Worm (Caenorhabditis elegans) whole organism, young adult: ENCODE data around the gene Y54E2A.10.
A peak's percentile ranks its signal among the peaks of the same experiment; 100 is the strongest.

ENCODE experiments used
- B0261.1 ChIP-seq: sonication (generic microtip); optimal IDR thresholded peaks from 2 replicates; lab custom pipeline; 2016; ENCODE audit warnings: mild to moderate bottlenecking, missing genetic modification characterization, moderate library complexity, missing compliant biosample characterization
- D2030.7 ChIP-seq: fragments of 200-800 bp; sonication (Bioruptor generic); IDR thresholded peaks from 2 replicates; pipeline ENCODE4 v1.3.6; 2022; ENCODE audit warnings: missing genetic modification reagents, missing genetic modification characterization, missing compliant biosample characterization
- F10E7.11 ChIP-seq: sonication (generic microtip); optimal IDR thresholded peaks from 2 replicates; lab custom pipeline; 2017; ENCODE audit warnings: mild to moderate bottlenecking, missing genetic modification characterization, moderate library complexity, missing compliant biosample characterization
- F33H1.4 ChIP-seq: fragments of 200-800 bp; sonication (Bioruptor generic); IDR thresholded peaks from 2 replicates; pipeline ENCODE4 v1.3.6; 2022; ENCODE audit warnings: missing genetic modification reagents, missing genetic modification characterization, missing compliant biosample characterization
- Y53G8AR.9 ChIP-seq: fragments of 200-800 bp; sonication (Bioruptor generic); conservative IDR thresholded peaks from 2 replicates; pipeline ENCODE4 v1.3.6; 2022; ENCODE audit warnings: missing genetic modification reagents, missing genetic modification characterization, missing compliant biosample characterization
- Y56A3A.18 ChIP-seq: fragments of 200-800 bp; sonication (Bioruptor generic); IDR thresholded peaks from 2 replicates; pipeline ENCODE4 v1.3.6; 2022; ENCODE audit warnings: missing genetic modification reagents, missing genetic modification characterization, missing compliant biosample characterization
- Y95B8A.8 ChIP-seq: fragments of 200-800 bp; sonication (Bioruptor generic); IDR thresholded peaks from 2 replicates; pipeline ENCODE4 v1.3.6; 2022; ENCODE audit warnings: missing genetic modification reagents, missing genetic modification characterization, missing compliant biosample characterization
- aptf-2 ChIP-seq: fragments of 200-800 bp; sonication (Bioruptor generic); conservative IDR thresholded peaks from 2 replicates; pipeline ENCODE4 v1.3.6; 2022; ENCODE audit warnings: missing genetic modification reagents, missing genetic modification characterization, missing compliant biosample characterization
- aptf-3 ChIP-seq: fragments of 200-800 bp; sonication (Bioruptor generic); IDR thresholded peaks from 2 replicates; pipeline ENCODE4 v1.3.6; 2022; ENCODE audit warnings: missing genetic modification characterization, missing compliant biosample characterization
- attf-6 ChIP-seq: fragments of 200-800 bp; sonication (Bioruptor generic); IDR thresholded peaks from 2 replicates; pipeline ENCODE4 v1.3.6; 2022; ENCODE audit warnings: missing genetic modification reagents, missing genetic modification characterization, missing compliant biosample characterization
- bed-1 ChIP-seq: fragments of 200-800 bp; sonication (Bioruptor generic); IDR thresholded peaks from 2 replicates; pipeline ENCODE4 v1.3.6; 2022; ENCODE audit warnings: missing genetic modification reagents, missing genetic modification characterization, missing compliant biosample characterization
- ceh-40 ChIP-seq: fragments of 200-800 bp; sonication (Bioruptor generic); IDR thresholded peaks from 2 replicates; pipeline ENCODE4 v1.3.6; 2022; ENCODE audit warnings: missing genetic modification characterization, missing compliant biosample characterization
- ceh-79 ChIP-seq: sonication (generic microtip); optimal IDR thresholded peaks from 2 replicates; lab custom pipeline; 2017; ENCODE audit warnings: mild to moderate bottlenecking, missing genetic modification characterization, missing compliant biosample characterization
- die-1 ChIP-seq: sonication (generic microtip); optimal IDR thresholded peaks from 2 replicates; lab custom pipeline; 2016; ENCODE audit warnings: missing genotype, mild to moderate bottlenecking, missing genetic modification characterization, missing compliant biosample characterization
- dox-1 ChIP-seq: fragments of 200-800 bp; sonication (Bioruptor generic); IDR thresholded peaks from 2 replicates; pipeline ENCODE4 v1.3.6; 2022; ENCODE audit warnings: missing genetic modification reagents, missing genetic modification characterization, missing compliant biosample characterization
- dpff-1 ChIP-seq: sonication (generic microtip); optimal IDR thresholded peaks from 2 replicates; lab custom pipeline; 2017; ENCODE audit warnings: mild to moderate bottlenecking, missing genetic modification characterization, missing compliant biosample characterization
- dpl-1 ChIP-seq: fragments of 150-350 bp; optimal IDR thresholded peaks from 2 replicates; lab custom pipeline; 2014; ENCODE audit warnings: missing biosample characterization, missing genetic modification reagents, missing genetic modification characterization
- egl-18 ChIP-seq: fragments of 200-800 bp; sonication (Bioruptor generic); IDR thresholded peaks from 2 replicates; pipeline ENCODE4 v1.3.6; 2022; ENCODE audit warnings: missing genetic modification reagents, missing genetic modification characterization, missing compliant biosample characterization
- egl-44 ChIP-seq: fragments of 200-800 bp; sonication (Bioruptor generic); IDR thresholded peaks from 2 replicates; pipeline ENCODE4 v1.3.6; 2022; ENCODE audit warnings: missing genetic modification reagents, missing genetic modification characterization, missing compliant biosample characterization
- ekl-4 ChIP-seq: fragments of 200-800 bp; sonication (Bioruptor generic); IDR thresholded peaks from 2 replicates; pipeline ENCODE4 v1.3.6; 2022; ENCODE audit warnings: missing genetic modification reagents, missing genetic modification characterization, missing compliant biosample characterization
- ets-4 ChIP-seq: fragments of 200-800 bp; sonication (Bioruptor generic); optimal IDR thresholded peaks from 2 replicates; lab custom pipeline; 2018; ENCODE audit warnings: mild to moderate bottlenecking, missing genetic modification characterization, missing compliant biosample characterization
- fkh-3 ChIP-seq: sonication (generic microtip); optimal IDR thresholded peaks from 2 replicates; lab custom pipeline; 2016; ENCODE audit warnings: mild to moderate bottlenecking, missing genetic modification characterization, missing compliant biosample characterization
- him-1 ChIP-seq: sonication (generic microtip); optimal IDR thresholded peaks from 2 replicates; lab custom pipeline; 2016; ENCODE audit warnings: missing genotype, missing genetic modification reagents, missing genetic modification characterization, missing compliant biosample characterization
- hlh-12 ChIP-seq: sonication (generic microtip); optimal IDR thresholded peaks from 2 replicates; lab custom pipeline; 2016; ENCODE audit warnings: missing genetic modification characterization, missing compliant biosample characterization
- hsf-1 ChIP-seq: fragments of 200-800 bp; sonication (Bioruptor generic); IDR thresholded peaks from 2 replicates; pipeline ENCODE4 v1.3.6; 2022; ENCODE audit warnings: missing genetic modification reagents, missing genetic modification characterization, missing compliant biosample characterization
- let-526 ChIP-seq: fragments of 200-800 bp; sonication (Bioruptor generic); IDR thresholded peaks from 2 replicates; pipeline ENCODE4 v1.3.6; 2022; ENCODE audit warnings: missing genetic modification reagents, missing genetic modification characterization, missing compliant biosample characterization
- let-607 ChIP-seq, 2 experiments: fragments of 200-800 bp in 1 of 2; sonication (Bioruptor generic) in 1 of 2; sonication (generic microtip) in 1 of 2; optimal IDR thresholded peaks; 2 replicates each; lab custom pipeline; 2016 to 2018; ENCODE audit warnings: mild to moderate bottlenecking in 2 of 2, missing compliant biosample characterization in 2 of 2, missing genetic modification characterization in 2 of 2, moderate library complexity in 2 of 2, missing genotype in 1 of 2
- lsy-27 ChIP-seq: sonication (generic microtip); optimal IDR thresholded peaks from 2 replicates; lab custom pipeline; 2017; ENCODE audit warnings: missing genetic modification characterization, mild to moderate bottlenecking, missing compliant biosample characterization, antibody characterized with exemption, missing genotype, borderline replicate concordance; ENCODE audit not compliant: insufficient read depth
- madf-3 ChIP-seq: fragments of 200-800 bp; sonication (Bioruptor generic); IDR thresholded peaks from 2 replicates; pipeline ENCODE4 v1.3.6; 2022; ENCODE audit warnings: missing genetic modification reagents, missing genetic modification characterization, missing compliant biosample characterization
- madf-6 ChIP-seq: fragments of 200-800 bp; sonication (Bioruptor generic); IDR thresholded peaks from 2 replicates; pipeline ENCODE4 v1.3.6; 2022; ENCODE audit warnings: missing genetic modification reagents, missing genetic modification characterization, missing compliant biosample characterization
- nfya-2 ChIP-seq: fragments of 200-800 bp; sonication (Bioruptor generic); IDR thresholded peaks from 2 replicates; pipeline ENCODE4 v1.3.6; 2022; ENCODE audit warnings: missing genetic modification reagents, missing genetic modification characterization, missing compliant biosample characterization
- nhr-120 ChIP-seq: fragments of 200-800 bp; sonication (Bioruptor generic); IDR thresholded peaks from 2 replicates; pipeline ENCODE4 v1.3.6; 2022; ENCODE audit warnings: missing genetic modification characterization, missing compliant biosample characterization
- nhr-179 ChIP-seq: sonication (generic microtip); optimal IDR thresholded peaks from 2 replicates; lab custom pipeline; 2016; ENCODE audit warnings: mild to moderate bottlenecking, missing genetic modification characterization, missing compliant biosample characterization
- nhr-27 ChIP-seq: fragments of 200-800 bp; sonication (Bioruptor generic); optimal IDR thresholded peaks from 2 replicates; lab custom pipeline; 2018; ENCODE audit warnings: mild to moderate bottlenecking, missing genetic modification characterization, moderate library complexity, missing compliant biosample characterization
- nhr-80 ChIP-seq: sonication (generic microtip); optimal IDR thresholded peaks from 2 replicates; lab custom pipeline; 2016; ENCODE audit warnings: missing genetic modification characterization, missing compliant biosample characterization
- nhr-90 ChIP-seq: sonication (generic microtip); optimal IDR thresholded peaks from 2 replicates; lab custom pipeline; 2016; ENCODE audit warnings: missing genotype, mild to moderate bottlenecking, missing genetic modification characterization, missing compliant biosample characterization
- pbrm-1 ChIP-seq: fragments of 200-800 bp; sonication (Bioruptor generic); IDR thresholded peaks from 2 replicates; pipeline ENCODE4 v1.3.6; 2022; ENCODE audit warnings: missing genetic modification reagents, missing genetic modification characterization, missing compliant biosample characterization
- rpc-1 ChIP-seq, 2 experiments: fragments of 150-350 bp in 1 of 2; sonication (generic microtip) in 1 of 2; optimal IDR thresholded peaks; 2 replicates each; lab custom pipeline; 2014 to 2018; ENCODE audit warnings: missing biosample characterization in 1 of 2, missing genetic modification characterization in 1 of 2, missing genetic modification reagents in 1 of 2, missing genotype in 1 of 2
- tbp1 ChIP-seq: fragments of 200-800 bp; sonication (Bioruptor generic); optimal IDR thresholded peaks from 2 replicates; lab custom pipeline; 2018; ENCODE audit warnings: mild to moderate bottlenecking, missing genetic modification characterization, missing compliant biosample characterization
- tlf-1 ChIP-seq: fragments of 200-800 bp; sonication (Bioruptor generic); optimal IDR thresholded peaks from 2 replicates; lab custom pipeline; 2018; ENCODE audit warnings: mild to moderate bottlenecking, missing genetic modification characterization, missing compliant biosample characterization
- unc-130 ChIP-seq: sonication (generic microtip); optimal IDR thresholded peaks from 2 replicates; lab custom pipeline; 2016; ENCODE audit warnings: missing genetic modification reagents, missing genetic modification characterization, missing compliant biosample characterization
- xnd-1 ChIP-seq: sonication (generic microtip); optimal IDR thresholded peaks from 2 replicates; lab custom pipeline; 2016; ENCODE audit warnings: missing genotype, missing genetic modification reagents, missing genetic modification characterization, missing compliant biosample characterization
- zfh-2 ChIP-seq: fragments of 200-800 bp; sonication (Bioruptor generic); conservative IDR thresholded peaks from 2 replicates; pipeline ENCODE4 v1.3.6; 2022; ENCODE audit warnings: missing genetic modification reagents, missing genetic modification characterization, missing compliant biosample characterization
- zim-3 ChIP-seq: sonication (generic microtip); optimal IDR thresholded peaks from 2 replicates; lab custom pipeline; 2017; ENCODE audit warnings: mild to moderate bottlenecking, missing genetic modification characterization, moderate library complexity, missing compliant biosample characterization
- ztf-25 ChIP-seq: fragments of 200-800 bp; sonication (Bioruptor generic); IDR thresholded peaks from 2 replicates; pipeline ENCODE4 v1.3.6; 2022; ENCODE audit warnings: missing genetic modification reagents, missing genetic modification characterization, missing compliant biosample characterization
- ztf-3 ChIP-seq: fragments of 200-800 bp; sonication (Bioruptor generic); optimal IDR thresholded peaks from 2 replicates; lab custom pipeline; 2018; ENCODE audit warnings: mild to moderate bottlenecking, missing genetic modification characterization, missing compliant biosample characterization

Gene Y54E2A.10

DNA sequence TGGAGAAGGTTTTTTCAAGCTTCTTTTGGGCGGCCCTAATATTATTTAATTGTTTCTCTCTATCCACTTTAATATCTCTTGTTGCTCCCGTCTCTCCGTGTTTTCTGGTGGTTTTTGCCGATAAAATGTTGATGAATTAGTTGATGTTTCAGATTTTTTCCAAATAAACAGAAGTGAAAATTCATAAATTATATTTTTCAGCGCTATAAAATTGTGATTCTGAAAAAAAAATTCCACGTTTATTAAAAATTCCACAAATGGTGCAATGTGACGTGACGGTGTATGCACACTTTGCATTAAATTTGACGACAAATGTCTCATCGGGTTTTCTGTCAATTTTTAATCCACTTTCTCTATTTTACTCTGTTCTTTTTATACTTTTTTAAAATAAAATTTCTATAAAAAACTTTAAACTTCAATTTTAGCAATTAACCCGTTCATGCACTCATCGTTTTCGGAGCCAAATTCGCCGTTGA lies 7.2 kb downstream of the Y54E2A.10 start, which contains the start of gene tbc-20 (continued):
- no peak for TF ChIP-seq bed-1 (GFP tag; lab: Robert Waterston, UW)
- no peak for TF ChIP-seq rpc-1 (optimal IDR thresholded peaks at IDR 0.05; lab: Kevin White, UChicago)
- TF ChIP-seq rpc-1 (tag; optimal IDR thresholded peaks at IDR 0.05; lab: Kevin White, UChicago): no peak
- TF ChIP-seq let-526 (GFP tag; lab: Robert Waterston, UW): no peak
- no peak for TF ChIP-seq dox-1
- no peak for TF ChIP-seq zim-3 (tag; lab: Kevin White, UChicago)
- no peak for TF ChIP-seq nhr-120
- no peak for TF ChIP-seq hlh-12 (tag; lab: Kevin White, UChicago)
- TF ChIP-seq Y53G8AR.9: no peak
- no peak for TF ChIP-seq B0261.1

DNA sequence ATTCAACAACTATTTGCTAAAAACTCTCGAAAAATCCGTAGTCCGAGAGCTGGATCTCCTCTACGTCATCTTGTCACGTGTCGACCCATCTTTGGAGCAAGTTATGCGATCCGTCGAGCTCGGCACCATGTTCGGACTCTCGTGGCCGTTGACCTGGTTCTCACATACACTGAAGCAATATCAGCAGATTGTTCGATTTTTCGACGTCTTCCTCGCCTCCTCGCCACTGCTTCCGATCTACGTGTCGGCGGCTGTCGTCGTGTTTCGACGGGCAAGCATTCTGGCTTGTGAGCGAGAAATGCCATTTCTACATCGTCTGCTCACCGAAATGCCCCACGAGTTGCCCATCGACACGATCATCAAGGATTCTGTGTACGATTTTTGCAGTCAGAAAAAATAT lies 8.5 kb downstream of the Y54E2A.10 start:
- TF ChIP-seq madf-6 (GFP tag; lab: Robert Waterston, UW) (0 out of 2 replicates have a peak, but pooled peaks have one; percentile 16), aptf-3 (GFP tag; lab: Robert Waterston, UW) (no peak), zfh-2 (GFP tag; lab: Robert Waterston, UW) (peak; percentile 56), F10E7.11 (tag; lab: Kevin White, UChicago) (no peak)

DNA sequence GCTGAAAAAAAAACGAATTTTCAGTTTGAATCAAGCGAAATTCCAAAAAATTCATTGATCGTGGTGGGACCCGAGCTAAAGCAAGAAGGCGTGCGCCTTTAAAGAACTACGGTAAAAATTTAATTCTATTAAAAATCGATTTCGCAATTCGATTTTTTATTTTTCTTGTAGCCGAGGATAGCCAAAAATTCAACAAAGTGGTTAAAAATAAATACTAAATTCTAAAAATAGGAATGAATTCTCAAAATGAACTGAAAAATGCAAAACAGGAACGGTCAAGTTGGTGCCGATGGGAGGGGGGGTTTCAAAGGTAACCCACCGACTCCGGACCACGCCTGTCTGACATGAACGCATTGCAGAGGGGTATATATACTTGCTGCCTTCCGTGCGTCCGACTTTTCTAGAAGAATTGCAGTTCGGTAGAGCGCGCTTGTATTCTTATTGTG lies 10.3 kb downstream of the Y54E2A.10 start:
- TF ChIP-seq Y56A3A.18 (GFP tag; lab: Robert Waterston, UW): no peak
- TF ChIP-seq nhr-90 (tag; lab: Kevin White, UChicago): no peak
- TF ChIP-seq attf-6 (GFP tag; lab: Robert Waterston, UW): no peak
- no peak for TF ChIP-seq dpl-1
- no peak for TF ChIP-seq die-1
- TF ChIP-seq nhr-179 (tag; lab: Kevin White, UChicago): no peak
- TF ChIP-seq D2030.7: peak; percentile 52; the same call in 1 of the 2 replicates
- TF ChIP-seq him-1 (tag; lab: Kevin White, UChicago): peak; percentile 49
- TF ChIP-seq aptf-2 (GFP tag; lab: Robert Waterston, UW): no peak
- TF ChIP-seq tbp1 (GFP tag; lab: Kevin White, UChicago): peak; percentile 78
- TF ChIP-seq zim-3 (tag; lab: Kevin White, UChicago): no peak
- no peak for TF ChIP-seq ets-4 (GFP tag; lab: Kevin White, UChicago)
- no peak for TF ChIP-seq fkh-3
- TF ChIP-seq egl-18 (GFP tag; lab: Robert Waterston, UW): peak; percentile 70; the same call in 1 of the 2 replicates
- 0 out of 2 replicates have a peak, but pooled peaks have one; percentile 20 for TF ChIP-seq madf-3 (GFP tag; lab: Robert Waterston, UW)
- no peak for TF ChIP-seq nfya-2 (GFP tag; lab: Robert Waterston, UW)
- TF ChIP-seq xnd-1 (tag; lab: Kevin White, UChicago): peak; percentile 91
- no peak for TF ChIP-seq F10E7.11 (tag; lab: Kevin White, UChicago)
- no peak for TF ChIP-seq ztf-3 (GFP tag; lab: Kevin White, UChicago)
- no peak for TF ChIP-seq nhr-27 (tag; lab: Kevin White, UChicago)
- TF ChIP-seq ekl-4 (GFP tag; lab: Robert Waterston, UW): 0 out of 2 replicates have a peak, but pooled peaks have one; percentile 53
- TF ChIP-seq dpff-1 (tag; lab: Kevin White, UChicago): no peak
- TF ChIP-seq unc-130: no peak
- TF ChIP-seq nhr-80: no peak
- TF ChIP-seq ztf-25 (GFP tag; lab: Robert Waterston, UW): no peak
- TF ChIP-seq let-607 (tag; optimal IDR thresholded peaks at IDR 0.05; lab: Kevin White, UChicago): peak in 1 of 2 experiments; percentile 55
- TF ChIP-seq ceh-79: no peak
- no peak for TF ChIP-seq egl-44 (GFP tag; lab: Robert Waterston, UW)
- TF ChIP-seq Y95B8A.8 (GFP tag; lab: Robert Waterston, UW): no peak
- TF ChIP-seq ceh-40 (GFP tag; lab: Robert Waterston, UW): no peak
- 0 out of 2 replicates have a peak, but pooled peaks have one; percentile 34 for TF ChIP-seq pbrm-1
- no peak; the same call in 1 of the 2 replicates for TF ChIP-seq hsf-1 (GFP tag; lab: Robert Waterston, UW)
- no peak for TF ChIP-seq tlf-1 (GFP tag; lab: Kevin White, UChicago)
- peak; percentile 88 for TF ChIP-seq F33H1.4
- no peak for TF ChIP-seq lsy-27
